Worm (Caenorhabditis elegans) whole organism, midembryonic: Measurements from ENCODE around the gene K08D8.1.

Experiments used
- T22C8.4 ChIP-seq: fragments of 200-800 bp; sonication (Bioruptor generic); IDR thresholded peaks from 2 replicates; pipeline ENCODE4 v1.3.6; 2022; ENCODE audit warnings: missing genetic modification characterization, missing compliant biosample characterization
- cog-1 ChIP-seq: sonication (generic microtip); optimal IDR thresholded peaks from 2 replicates; lab custom pipeline; 2016; ENCODE audit warnings: missing genetic modification characterization, missing compliant biosample characterization
- flt-1 ChIP-seq: fragments of 200-800 bp; sonication (Bioruptor generic); IDR thresholded peaks from 2 replicates; pipeline ENCODE4 v1.3.6; 2022; ENCODE audit warnings: missing genetic modification characterization, missing compliant biosample characterization
- klf-2 ChIP-seq: fragments of 200-800 bp; sonication (Bioruptor generic); conservative IDR thresholded peaks from 2 replicates; pipeline ENCODE4 v1.3.6; 2022; ENCODE audit warnings: missing genetic modification reagents, missing genetic modification characterization, missing compliant biosample characterization
- med-1 ChIP-seq: sonication (generic microtip); optimal IDR thresholded peaks from 2 replicates; lab custom pipeline; 2017; ENCODE audit warnings: missing genetic modification characterization, mild to moderate bottlenecking, missing compliant biosample characterization, antibody characterized with exemption, missing genetic modification reagents; ENCODE audit not compliant: insufficient read depth
- ref-1 ChIP-seq: fragments of 200-800 bp; sonication (Bioruptor generic); conservative IDR thresholded peaks from 2 replicates; pipeline ENCODE4 v1.3.6; 2022; ENCODE audit warnings: missing genetic modification reagents, missing genetic modification characterization, missing compliant biosample characterization
- ztf-23 ChIP-seq: fragments of 200-800 bp; sonication (Bioruptor generic); IDR thresholded peaks from 2 replicates; pipeline ENCODE4 v1.3.6; 2022; ENCODE audit warnings: missing genetic modification reagents, missing genetic modification characterization, missing compliant biosample characterization
- ztf-29 ChIP-seq: fragments of 200-800 bp; sonication (Bioruptor generic); IDR thresholded peaks from 2 replicates; pipeline ENCODE4 v1.3.6; 2022; ENCODE audit warnings: missing genetic modification reagents, missing genetic modification characterization, missing compliant biosample characterization

- no peak for TF ChIP-seq ztf-23 (GFP tag; lab: Robert Waterston, UW)
- TF ChIP-seq T22C8.4 (GFP tag; lab: Robert Waterston, UW), result no peak
- no peak for TF ChIP-seq cog-1
- no peak for TF ChIP-seq ztf-29
- no peak for TF ChIP-seq flt-1 (GFP tag; lab: Robert Waterston, UW)
- no peak for TF ChIP-seq med-1 (GFP tag; lab: Kevin White, UChicago)
- TF ChIP-seq ref-1 (GFP tag; lab: Robert Waterston, UW), result no peak
- TF ChIP-seq klf-2 (GFP tag; lab: Robert Waterston, UW), result no peak
Measured at ce11 chrIV:12921027-12921426, 28.7 kb downstream of the K08D8.1 start, which contains the start of gene C32H11.4.
